Worm (Caenorhabditis elegans): ENCODE results near the gene F11C7.2.

DNA sequence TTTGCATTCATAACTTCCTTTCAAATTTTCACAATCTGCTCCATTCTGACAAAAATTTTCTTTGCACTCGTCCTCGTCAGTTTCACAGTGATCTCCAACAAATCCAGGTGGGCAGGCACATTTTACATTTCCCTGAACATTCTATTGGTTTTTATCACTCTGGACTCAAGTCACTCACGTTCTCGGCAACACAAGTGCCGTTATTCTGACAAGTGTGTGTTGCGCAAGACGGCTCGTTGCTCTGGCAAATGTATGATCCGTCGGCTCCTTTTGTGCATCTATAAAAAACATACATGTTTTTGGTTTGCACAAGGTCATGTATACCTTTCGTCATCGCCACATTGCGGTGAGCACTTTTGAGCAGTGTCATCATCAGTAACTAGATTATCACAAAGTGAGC is 16.0 kb downstream of the F11C7.2 start:
- TF ChIP-seq nhr-237 (tag; optimal IDR thresholded peaks at IDR 0.05) (no peak), elt-3 (tag; optimal IDR thresholded peaks at IDR 0.05) (no peak), lin-13 (tag; optimal IDR thresholded peaks at IDR 0.05) (no peak), unc-62 (GFP tag; optimal IDR thresholded peaks at IDR 0.05) (no peak), elt-1 (tag; optimal IDR thresholded peaks at IDR 0.05; ENCODE audit: borderline replicate concordance, insufficient read depth) (no peak)

Measured in whole organism, mixed stage, embryonic.